Worm (Caenorhabditis elegans) whole organism, early embryonic: ENCODE results near the gene K07C5.9.

Source experiments
- B0310.2 ChIP-seq: sonication (generic microtip); optimal IDR thresholded peaks from 2 replicates; lab custom pipeline; 2016; ENCODE audit warnings: mild to moderate bottlenecking, missing genetic modification characterization, missing compliant biosample characterization
- F13C5.2 ChIP-seq: sonication (generic microtip); optimal IDR thresholded peaks from 2 replicates; lab custom pipeline; 2017; ENCODE audit warnings: mild to moderate bottlenecking, missing genetic modification characterization, inconsistent platforms, missing compliant biosample characterization
- aly-1 ChIP-seq: sonication (generic microtip); optimal IDR thresholded peaks from 2 replicates; lab custom pipeline; 2016; ENCODE audit warnings: missing genetic modification characterization, missing compliant biosample characterization
- ama-1 ChIP-seq: fragments of 150-350 bp; optimal IDR thresholded peaks from 2 replicates; lab custom pipeline; 2014
- ceh-13 ChIP-seq: fragments of 200-800 bp; sonication (Bioruptor generic); optimal IDR thresholded peaks from 2 replicates; lab custom pipeline; 2018; ENCODE audit warnings: mild to moderate bottlenecking, missing genetic modification characterization, missing compliant biosample characterization
- ceh-36 ChIP-seq: sonication (generic microtip); optimal IDR thresholded peaks from 2 replicates; lab custom pipeline; 2016; ENCODE audit warnings: missing genetic modification characterization, inconsistent platforms, missing compliant biosample characterization
- ets-7 ChIP-seq: sonication (generic microtip); optimal IDR thresholded peaks from 2 replicates; lab custom pipeline; 2016; ENCODE audit warnings: missing genotype, missing genetic modification characterization, missing compliant biosample characterization
- flt-1 ChIP-seq: fragments of 200-800 bp; sonication (Bioruptor generic); IDR thresholded peaks from 2 replicates; pipeline ENCODE4 v1.3.6; 2022; ENCODE audit warnings: missing genetic modification characterization, missing compliant biosample characterization
- hmbx-1 ChIP-seq: sonication (generic microtip); optimal IDR thresholded peaks from 2 replicates; lab custom pipeline; 2016; ENCODE audit warnings: mild to moderate bottlenecking, missing genetic modification characterization, missing compliant biosample characterization
- hmg-4 ChIP-seq: fragments of 200-800 bp; sonication (Bioruptor generic); optimal IDR thresholded peaks from 2 replicates; lab custom pipeline; 2018; ENCODE audit warnings: mild to moderate bottlenecking, missing genetic modification characterization, missing compliant biosample characterization
- hnd-1 ChIP-seq: sonication (generic microtip); optimal IDR thresholded peaks from 2 replicates; lab custom pipeline; 2016; ENCODE audit warnings: missing genetic modification characterization, missing compliant biosample characterization
- pes-1 ChIP-seq: fragments of 200-800 bp; sonication (Bioruptor generic); IDR thresholded peaks from 2 replicates; pipeline ENCODE4 v1.3.6; 2022; ENCODE audit warnings: missing genetic modification reagents, missing genetic modification characterization, missing compliant biosample characterization
- scrt-1 ChIP-seq: fragments of 200-800 bp; sonication (Bioruptor generic); IDR thresholded peaks from 2 replicates; pipeline ENCODE4 v1.3.6; 2022; ENCODE audit warnings: missing genetic modification characterization, missing compliant biosample characterization
- sea-1 ChIP-seq: fragments of 200-800 bp; sonication (Bioruptor generic); conservative IDR thresholded peaks from 2 replicates; pipeline ENCODE4 v1.3.6; 2022; ENCODE audit warnings: missing genetic modification characterization, missing compliant biosample characterization
- tbx-11 ChIP-seq: fragments of 200-800 bp; sonication (Bioruptor generic); IDR thresholded peaks from 2 replicates; pipeline ENCODE4 v1.3.6; 2022; ENCODE audit warnings: missing genetic modification characterization, missing compliant biosample characterization
- tbx-37 ChIP-seq: fragments of 200-800 bp; sonication (Bioruptor generic); conservative IDR thresholded peaks from 2 replicates; pipeline ENCODE4 v1.3.6; 2022; ENCODE audit warnings: missing genetic modification reagents, missing genetic modification characterization, missing compliant biosample characterization
- tra-4 ChIP-seq: sonication (generic microtip); optimal IDR thresholded peaks from 2 replicates; lab custom pipeline; 2017; ENCODE audit warnings: missing genetic modification characterization, missing compliant biosample characterization

The K07C5.9 gene

ce11 chrV:10332012-10332411, 17.9 kb downstream of the K07C5.9 start, which contains the start of gene crm-1:
Gene crm-1, minus strand, starts transcription at chrV:10332112.
- TF ChIP-seq flt-1 (GFP tag; lab: Robert Waterston, UW) (no peak), tbx-37 (GFP tag; lab: Robert Waterston, UW) (no peak), pes-1 (GFP tag; lab: Robert Waterston, UW) (no peak), ceh-13 (GFP tag; lab: Kevin White, UChicago) (no peak), sea-1 (GFP tag; lab: Robert Waterston, UW) (no peak), ama-1 (lab: Kevin White, UChicago) (no peak), F13C5.2 (tag; lab: Kevin White, UChicago) (no peak), aly-1 (tag; lab: Kevin White, UChicago) (no peak), tra-4 (tag; lab: Kevin White, UChicago) (no peak), hmbx-1 (tag; lab: Kevin White, UChicago) (no peak), scrt-1 (GFP tag; lab: Robert Waterston, UW) (no peak), B0310.2 (tag; lab: Kevin White, UChicago) (no peak), ceh-36 (tag; lab: Kevin White, UChicago) (no peak), ets-7 (tag; lab: Kevin White, UChicago) (no peak), hnd-1 (tag; lab: Kevin White, UChicago) (no peak), hmg-4 (GFP tag; lab: Kevin White, UChicago) (no peak), tbx-11 (GFP tag; lab: Robert Waterston, UW) (no peak)

- no peak for TF ChIP-seq pes-1 (GFP tag; lab: Robert Waterston, UW)
- TF ChIP-seq tra-4 (tag; lab: Kevin White, UChicago): no peak
- TF ChIP-seq ama-1 (lab: Kevin White, UChicago): no peak
- TF ChIP-seq ets-7 (tag; lab: Kevin White, UChicago): no peak
- TF ChIP-seq hmg-4 (GFP tag; lab: Kevin White, UChicago): no peak
- no peak for TF ChIP-seq hnd-1 (tag; lab: Kevin White, UChicago)
- no peak for TF ChIP-seq aly-1 (tag; lab: Kevin White, UChicago)
- no peak for TF ChIP-seq tbx-11 (GFP tag; lab: Robert Waterston, UW)
Measured at ce11 chrV:10328080-10328479, 21.9 kb downstream of the K07C5.9 start.

- no peak for TF ChIP-seq ets-7 (tag; lab: Kevin White, UChicago)
- no peak for TF ChIP-seq ama-1 (lab: Kevin White, UChicago)
- TF ChIP-seq scrt-1 (GFP tag; lab: Robert Waterston, UW): no peak
- TF ChIP-seq aly-1 (tag; lab: Kevin White, UChicago): no peak
- no peak for TF ChIP-seq hnd-1 (tag; lab: Kevin White, UChicago)
- no peak for TF ChIP-seq hmbx-1 (tag; lab: Kevin White, UChicago)
Measured at ce11 chrV:10323537-10323936, 26.4 kb downstream of the K07C5.9 start.

ce11 chrV:10320101-10320761, 29.7 kb downstream of the K07C5.9 start, which contains the start of the genes gna-1 and B0024.13:
Gene gna-1, minus strand, starts transcription at chrV:10320151.
Gene B0024.13, plus strand, starts transcription at chrV:10320711.
- TF ChIP-seq hnd-1 (tag; lab: Kevin White, UChicago) (no peak), hmg-4 (GFP tag; lab: Kevin White, UChicago) (no peak), tbx-37 (GFP tag; lab: Robert Waterston, UW) (peak; percentile 41; the same call in 1 of the 2 replicates), aly-1 (tag; lab: Kevin White, UChicago) (peak; percentile 8), tbx-11 (GFP tag; lab: Robert Waterston, UW) (no peak), ceh-36 (tag; lab: Kevin White, UChicago) (no peak)

- no peak for TF ChIP-seq tbx-37 (GFP tag; lab: Robert Waterston, UW)
- TF ChIP-seq hnd-1 (tag; lab: Kevin White, UChicago): no peak
- TF ChIP-seq ceh-36 (tag; lab: Kevin White, UChicago): no peak
- no peak for TF ChIP-seq hmbx-1 (tag; lab: Kevin White, UChicago)
- no peak for TF ChIP-seq ets-7 (tag; lab: Kevin White, UChicago)
- no peak for TF ChIP-seq flt-1 (GFP tag; lab: Robert Waterston, UW)
Measured at ce11 chrV:10319434-10319833, 30.5 kb downstream of the K07C5.9 start, which contains the start of gene B0024.11. Gene B0024.11, minus strand, starts transcription at chrV:10319534.

- TF ChIP-seq F13C5.2 (tag; lab: Kevin White, UChicago) (no peak), hmbx-1 (tag; lab: Kevin White, UChicago) (no peak)
Measured at ce11 chrV:10317294-10317693, 32.7 kb downstream of the K07C5.9 start, which contains the start of gene asps-1. Gene asps-1, minus strand, starts transcription at chrV:10317394.

ce11 chrV:10314371-10314770, 35.6 kb downstream of the K07C5.9 start, which contains the start of gene trx-2:
Gene trx-2, plus strand, starts transcription at chrV:10314671.
- no peak for TF ChIP-seq hmbx-1 (tag; lab: Kevin White, UChicago)
- TF ChIP-seq tbx-11 (GFP tag; lab: Robert Waterston, UW): no peak
- no peak for TF ChIP-seq hmg-4 (GFP tag; lab: Kevin White, UChicago)
- no peak for TF ChIP-seq ceh-36 (tag; lab: Kevin White, UChicago)
- no peak for TF ChIP-seq B0310.2 (tag; lab: Kevin White, UChicago)
- no peak for TF ChIP-seq scrt-1 (GFP tag; lab: Robert Waterston, UW)
- TF ChIP-seq aly-1 (tag; lab: Kevin White, UChicago): no peak

- TF ChIP-seq hmbx-1 (tag; lab: Kevin White, UChicago) (no peak), F13C5.2 (tag; lab: Kevin White, UChicago) (no peak), ets-7 (tag; lab: Kevin White, UChicago) (no peak), aly-1 (tag; lab: Kevin White, UChicago) (no peak), tbx-11 (GFP tag; lab: Robert Waterston, UW) (no peak), flt-1 (GFP tag; lab: Robert Waterston, UW) (no peak), sea-1 (GFP tag; lab: Robert Waterston, UW) (no peak), B0310.2 (tag; lab: Kevin White, UChicago) (no peak), hnd-1 (tag; lab: Kevin White, UChicago) (no peak), pes-1 (GFP tag; lab: Robert Waterston, UW) (no peak), ceh-13 (GFP tag; lab: Kevin White, UChicago) (no peak), tbx-37 (GFP tag; lab: Robert Waterston, UW) (no peak), hmg-4 (GFP tag; lab: Kevin White, UChicago) (no peak), scrt-1 (GFP tag; lab: Robert Waterston, UW) (no peak), ama-1 (lab: Kevin White, UChicago) (no peak), tra-4 (tag; lab: Kevin White, UChicago) (no peak), ceh-36 (tag; lab: Kevin White, UChicago) (no peak)
Measured at ce11 chrV:10313953-10314352, 36.0 kb downstream of the K07C5.9 start, which contains the start of gene gcy-6. Gene gcy-6, minus strand, starts transcription at chrV:10314053.
